Worm (Caenorhabditis elegans) whole organism, dauer: Measurements from ENCODE around the gene sri-37.
"Not testable (repeated sequence)": the region's sequence is repeated elsewhere in the genome, so short reads cannot be mapped to it uniquely, and the experiment has no call there.

Experiments
- unc-62 ChIP-seq: sonication (generic microtip); optimal IDR thresholded peaks from 2 replicates; lab custom pipeline; 2017; ENCODE audit warnings: missing biosample characterization, missing genetic modification reagents, missing genetic modification characterization

Gene sri-37

DNA sequence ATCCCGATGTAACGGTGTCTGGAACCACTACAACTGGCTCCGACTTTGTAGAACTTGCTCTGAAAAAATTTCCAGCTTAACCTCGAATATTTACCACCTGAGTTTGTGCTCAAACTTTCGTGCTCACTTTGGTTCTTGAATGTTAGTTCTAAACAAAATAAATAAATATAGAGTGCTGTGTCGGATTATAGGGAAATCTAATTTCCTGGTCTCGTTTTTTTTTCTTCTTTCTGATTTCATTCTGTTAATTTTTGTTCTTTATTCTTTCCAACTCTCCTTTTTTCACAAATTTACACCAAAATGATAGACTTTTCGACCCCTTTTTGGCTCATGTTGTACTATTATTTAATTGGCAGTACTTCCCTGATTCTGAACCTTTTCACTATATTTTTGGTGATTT lies at the start of gene sri-37:
Gene sri-37 (plus strand): TSS at position 301 of the 400 bp plus-strand sequence.
- no peak for TF ChIP-seq unc-62 (GFP tag; lab: Kevin White, UChicago)

DNA sequence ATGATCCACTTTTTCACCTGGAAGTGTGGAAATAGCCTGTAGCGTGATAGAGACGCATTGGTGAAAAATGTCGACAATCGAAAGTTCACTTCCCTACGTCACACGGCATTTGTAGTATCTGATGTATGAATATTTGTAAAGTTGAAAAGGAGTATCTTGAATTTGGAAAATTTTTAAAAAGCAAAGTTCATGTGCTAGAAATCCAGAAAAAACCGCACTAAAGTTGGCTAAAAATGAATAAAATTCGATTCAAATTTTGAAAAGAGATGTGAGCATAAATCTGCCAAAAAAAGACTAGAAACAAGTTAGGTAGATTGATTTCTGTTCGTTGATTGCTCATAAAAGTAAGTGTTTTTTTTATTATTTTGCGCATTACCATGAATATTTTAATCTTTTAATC lies 46.3 kb upstream of the sri-37 start, which contains the start of gene sri-74:
Gene sri-74 (minus strand): TSS at position 101 of the 400 bp plus-strand sequence.
- no peak for TF ChIP-seq unc-62 (GFP tag; lab: Kevin White, UChicago)

DNA sequence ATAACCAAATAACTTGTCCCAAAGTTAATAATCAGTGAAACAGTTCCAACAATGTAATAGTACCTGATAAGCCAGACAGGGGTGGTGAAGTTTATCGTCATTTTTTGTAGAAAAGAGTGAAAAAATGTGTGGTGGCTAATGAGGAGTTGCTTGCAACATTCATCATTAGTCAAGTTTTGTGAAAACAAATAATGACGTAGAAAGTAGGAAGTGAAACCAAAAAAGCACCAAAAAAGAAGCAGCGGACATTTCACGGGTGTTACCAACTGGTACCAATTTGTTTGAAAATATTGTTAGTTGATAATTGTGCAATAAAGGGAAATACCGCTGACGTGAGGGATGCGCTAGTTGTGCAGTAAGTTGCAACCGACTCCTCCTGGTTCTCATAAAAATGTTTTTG lies 43.9 kb upstream of the sri-37 start, which contains the start of gene sri-36:
Gene sri-36 (minus strand): TSS at position 101 of the 400 bp plus-strand sequence.
- TF ChIP-seq unc-62 (GFP tag; lab: Kevin White, UChicago): no peak

DNA sequence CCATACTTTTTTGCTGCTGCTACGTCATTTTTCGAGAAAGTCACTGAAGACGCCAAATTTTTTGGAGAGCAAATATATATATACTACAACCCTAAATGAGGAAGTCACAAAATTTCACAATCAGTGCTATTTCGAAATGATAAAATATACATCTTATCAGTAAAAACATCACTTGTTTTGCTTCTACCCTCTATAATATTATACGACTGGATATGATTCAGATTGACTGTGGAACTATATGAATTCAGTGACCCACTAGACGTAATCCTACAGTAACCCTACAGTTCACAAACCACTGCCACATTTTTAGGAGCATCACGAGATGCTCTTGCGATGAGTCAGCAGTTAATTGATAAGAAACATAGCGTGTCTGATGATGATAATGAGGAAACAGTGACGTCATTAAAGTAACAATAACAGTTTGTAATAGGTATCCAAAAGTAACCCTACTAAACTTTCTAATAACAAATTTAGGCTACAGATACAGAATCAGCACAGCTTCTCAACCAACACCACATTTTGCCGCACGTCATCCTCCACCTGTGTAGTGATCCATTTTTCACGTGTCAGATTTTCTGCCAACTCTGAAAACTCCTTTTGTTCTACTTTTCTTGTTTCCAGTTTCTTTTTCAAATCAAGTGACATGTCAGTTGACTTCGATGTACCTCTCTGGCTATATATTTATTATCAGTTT lies 42.4 kb upstream of the sri-37 start, which contains the start of the genes F33H12.7 and sri-39:
Gene F33H12.7 (minus strand): TSS at position 51 of the 694 bp plus-strand sequence.
Gene sri-39 (plus strand): TSS at position 644 of the 694 bp plus-strand sequence.
- no peak for TF ChIP-seq unc-62 (GFP tag; lab: Kevin White, UChicago)

DNA sequence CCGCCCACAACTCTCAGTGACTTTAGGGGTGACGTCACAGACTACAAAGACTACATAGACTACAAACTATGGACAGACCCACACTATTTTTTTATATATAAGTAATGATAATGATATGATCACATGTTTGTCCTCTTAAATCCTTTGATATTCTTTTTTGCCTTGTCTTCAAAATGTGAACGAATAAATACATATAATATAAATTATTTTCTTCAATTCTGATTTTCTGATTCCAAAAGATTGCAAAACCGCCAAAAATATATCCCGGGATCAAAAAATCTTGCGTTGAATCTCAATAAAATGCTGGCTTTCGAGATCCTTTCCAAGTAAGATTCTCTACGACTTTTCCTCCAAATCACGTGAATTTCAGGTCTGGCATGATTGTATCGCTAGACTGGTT lies 29.2 kb upstream of the sri-37 start, which contains the start of gene F33H12.1:
Gene F33H12.1 (plus strand): TSS at position 301 of the 400 bp plus-strand sequence.
- TF ChIP-seq unc-62 (GFP tag; lab: Kevin White, UChicago): not testable (repeated sequence)

DNA sequence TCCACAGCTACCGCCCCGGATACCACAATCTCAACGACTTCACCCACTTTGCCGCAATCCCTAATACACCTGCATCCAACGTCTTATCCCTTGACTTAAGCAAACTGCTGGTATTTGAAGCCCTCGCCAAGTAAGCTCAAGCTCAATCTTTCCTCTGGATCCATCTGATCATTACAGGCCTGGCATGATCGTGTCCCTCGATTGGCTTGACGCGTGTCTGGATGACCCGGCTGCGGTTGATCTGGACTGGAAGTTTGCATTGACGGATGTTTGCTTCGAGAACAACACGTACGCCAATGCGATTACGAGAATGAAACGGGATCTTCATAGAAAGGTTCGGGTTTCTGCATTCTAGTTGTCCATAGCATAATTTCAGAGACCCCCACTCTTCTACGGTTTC lies 28.4 kb upstream of the sri-37 start:
- TF ChIP-seq unc-62 (GFP tag; lab: Kevin White, UChicago): no peak

DNA sequence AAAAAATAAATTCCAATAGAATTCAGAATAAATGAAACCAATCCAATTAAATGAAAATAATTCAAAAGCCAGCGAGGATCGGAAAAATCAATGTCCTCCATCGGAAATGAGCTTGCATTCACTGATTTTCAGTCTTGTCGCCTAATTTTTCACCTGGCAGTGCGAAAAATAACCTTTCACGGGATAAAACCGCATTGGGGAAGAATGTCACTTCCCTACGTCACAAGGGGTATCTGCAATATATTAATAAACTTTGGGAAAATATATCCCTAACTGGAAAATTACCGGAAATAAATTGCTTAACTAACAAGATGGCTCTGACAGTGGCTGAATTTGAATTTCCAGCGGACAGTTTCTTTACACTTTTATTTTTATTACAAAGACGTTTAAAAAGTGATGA lies 24.1 kb upstream of the sri-37 start, which contains the start of gene sri-77:
Gene sri-77 (minus strand): TSS at position 101 of the 400 bp plus-strand sequence.
- TF ChIP-seq unc-62 (GFP tag; lab: Kevin White, UChicago): no peak

DNA sequence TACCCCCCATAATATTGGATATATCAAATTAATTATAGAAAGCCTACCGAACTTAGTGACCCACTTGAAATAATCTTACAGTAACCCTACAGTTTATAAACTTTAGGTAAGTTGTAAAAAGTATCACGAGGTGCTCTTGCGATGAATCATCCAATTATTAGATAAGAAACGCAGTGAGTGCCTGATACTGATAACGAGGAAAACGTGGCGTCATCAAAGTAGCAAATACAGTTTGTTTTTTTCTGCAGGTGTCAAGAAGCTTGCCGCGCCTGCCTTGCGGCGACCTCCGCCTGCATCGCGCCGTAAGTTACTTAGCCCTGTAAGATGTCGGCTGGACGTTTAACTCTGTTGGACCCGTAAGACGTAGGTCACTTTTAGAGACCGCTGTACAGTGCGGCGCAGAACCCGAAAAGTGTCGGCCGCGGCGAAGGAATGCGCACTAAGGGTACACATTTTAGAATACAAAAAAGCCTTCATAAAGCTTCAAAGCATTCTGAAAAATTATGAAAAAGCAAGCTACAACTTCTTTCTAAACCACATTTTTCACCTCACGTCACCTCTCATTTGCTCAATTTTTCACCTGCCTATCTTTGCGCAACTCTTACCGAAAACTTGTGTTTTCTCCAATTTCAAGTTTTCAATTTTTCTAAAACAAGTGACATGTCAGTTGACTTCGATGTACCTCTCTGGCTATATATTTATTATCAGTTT lies 19.0 kb upstream of the sri-37 start, which contains the start of gene sri-38:
Gene sri-38 (plus strand): TSS at position 661 of the 711 bp plus-strand sequence.
- TF ChIP-seq unc-62 (GFP tag; lab: Kevin White, UChicago): no peak

DNA sequence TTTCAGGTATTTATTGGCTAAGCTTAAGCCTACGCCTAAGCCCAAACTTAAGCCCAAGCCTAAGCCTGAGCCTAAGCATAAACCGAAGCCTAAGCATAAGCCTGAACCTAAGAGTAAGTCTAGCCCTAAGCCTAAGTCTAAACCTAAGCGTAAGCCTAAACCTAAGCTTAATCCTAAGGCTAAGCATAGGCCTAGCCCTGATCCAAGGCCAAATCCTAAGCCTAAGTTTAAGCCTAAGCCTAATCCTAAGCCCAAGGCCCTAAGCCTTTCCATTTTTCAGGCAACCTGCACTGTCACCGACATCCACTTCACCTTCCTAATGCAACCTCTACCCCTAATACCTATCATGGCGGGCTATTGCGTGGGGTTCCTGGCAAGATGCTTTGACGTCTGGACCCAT lies 18.4 kb upstream of the sri-37 start:
- no peak for TF ChIP-seq unc-62 (GFP tag; lab: Kevin White, UChicago)

DNA sequence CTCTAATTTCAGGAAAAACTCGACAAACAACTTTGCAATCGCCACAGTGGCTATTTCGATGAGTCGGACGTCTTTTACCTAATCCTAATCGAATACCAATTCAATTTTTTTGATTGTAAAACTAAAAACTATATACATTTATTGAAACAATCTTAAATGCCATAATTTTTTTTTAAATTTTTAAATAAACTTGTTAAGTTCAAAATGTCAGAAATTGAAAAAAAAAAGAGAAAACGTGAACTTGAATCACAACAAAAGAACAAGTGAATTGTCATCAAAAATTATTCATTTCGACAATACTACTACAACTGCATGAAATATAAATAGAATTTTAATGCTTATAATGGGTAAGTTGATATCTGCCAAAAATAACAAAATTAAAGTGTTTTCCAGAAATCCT lies 17.1 kb upstream of the sri-37 start, which contains the start of gene D2062.13:
Gene D2062.13 (plus strand): TSS at position 301 of the 400 bp plus-strand sequence.
- TF ChIP-seq unc-62 (GFP tag; lab: Kevin White, UChicago): not testable (repeated sequence)

DNA sequence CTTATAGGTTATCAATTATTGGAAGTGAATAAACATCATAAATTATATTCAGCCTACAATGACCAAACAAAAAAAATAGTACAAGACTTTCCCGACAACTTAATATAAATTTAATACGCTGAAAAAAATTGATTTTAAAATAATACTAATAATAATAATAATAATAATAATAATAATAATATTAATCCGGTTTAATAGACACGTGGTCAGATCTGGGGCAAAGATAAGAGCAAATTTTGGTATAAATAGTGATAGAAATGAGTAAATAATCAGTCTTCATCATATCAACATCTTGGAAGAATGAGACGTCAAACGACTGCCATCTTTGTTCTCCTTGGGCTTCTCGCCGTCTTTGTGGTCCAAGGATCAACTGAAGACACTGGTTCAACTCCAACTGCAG lies 12.7 kb upstream of the sri-37 start, which contains the start of gene msrp-5:
Gene msrp-5 (plus strand): TSS at position 301 of the 400 bp plus-strand sequence.
- TF ChIP-seq unc-62 (GFP tag; lab: Kevin White, UChicago): not testable (repeated sequence)

DNA sequence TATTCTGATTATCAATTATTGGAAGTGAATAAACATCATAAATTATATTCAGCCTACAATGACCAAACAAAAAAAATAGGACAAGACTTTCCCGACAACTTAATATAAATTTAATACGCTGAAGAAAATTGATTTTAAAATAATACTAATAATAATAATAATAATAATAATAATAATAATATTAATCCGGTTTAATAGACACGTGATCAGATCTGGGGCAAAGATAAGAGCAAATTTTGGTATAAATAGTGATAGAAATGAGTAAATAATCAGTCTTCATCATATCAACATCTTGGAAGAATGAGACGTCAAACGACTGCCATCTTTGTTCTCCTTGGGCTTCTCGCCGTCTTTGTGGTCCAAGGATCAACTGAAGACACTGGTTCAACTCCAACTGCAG lies 10.2 kb upstream of the sri-37 start, which contains the start of gene msrp-6:
Gene msrp-6 (plus strand): TSS at position 301 of the 400 bp plus-strand sequence.
- TF ChIP-seq unc-62 (GFP tag; lab: Kevin White, UChicago): not testable (repeated sequence)

DNA sequence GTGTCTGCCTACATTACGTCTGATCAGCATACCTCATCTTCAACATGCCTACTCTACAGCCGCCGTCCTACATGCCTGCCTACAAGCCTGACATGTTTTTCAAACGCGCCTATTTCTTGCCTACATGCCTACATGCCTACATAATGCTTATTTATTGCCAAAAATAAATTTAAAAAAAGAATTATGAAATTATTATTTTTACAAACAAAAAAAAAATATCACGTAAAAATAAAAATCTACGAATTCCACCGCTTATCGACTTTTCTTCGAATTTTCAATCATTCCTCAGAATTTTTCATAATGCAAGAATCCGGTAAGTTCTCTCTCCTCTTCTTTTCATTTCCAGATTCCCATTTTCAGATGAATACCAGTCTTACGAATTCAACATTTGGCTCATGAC lies 6.9 kb upstream of the sri-37 start, which contains the start of gene D2062.5:
Gene D2062.5 (plus strand): TSS at position 301 of the 400 bp plus-strand sequence.
- TF ChIP-seq unc-62 (GFP tag; lab: Kevin White, UChicago): no peak

DNA sequence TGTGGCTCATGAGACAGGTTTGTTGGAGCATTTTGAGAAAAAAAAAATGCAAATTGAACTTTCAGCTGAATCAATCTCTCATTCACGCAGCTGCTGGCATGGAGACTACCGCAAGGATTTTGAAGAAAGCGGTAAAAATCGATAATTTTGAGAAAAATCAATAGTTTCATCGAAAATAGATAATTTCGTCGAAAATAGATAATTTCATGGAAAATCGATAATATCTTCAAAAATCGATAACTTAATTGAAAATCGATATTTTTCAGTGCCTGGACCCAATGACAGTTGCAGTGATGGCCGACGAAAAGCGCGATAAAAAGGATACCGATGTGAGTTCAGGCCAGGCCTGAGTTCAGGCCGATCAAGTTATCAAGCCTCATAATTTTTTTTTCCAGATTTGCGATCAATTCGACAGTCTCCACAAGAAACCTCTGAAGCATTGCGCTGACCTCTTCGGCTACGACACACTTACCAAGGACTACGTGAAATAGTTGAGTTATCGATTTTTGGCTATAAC lies 6.4 kb upstream of the sri-37 start, which contains the start of gene D2062.4:
Gene D2062.4 (plus strand): TSS at position 467 of the 517 bp plus-strand sequence.
- TF ChIP-seq unc-62 (GFP tag; lab: Kevin White, UChicago): not testable (repeated sequence)

DNA sequence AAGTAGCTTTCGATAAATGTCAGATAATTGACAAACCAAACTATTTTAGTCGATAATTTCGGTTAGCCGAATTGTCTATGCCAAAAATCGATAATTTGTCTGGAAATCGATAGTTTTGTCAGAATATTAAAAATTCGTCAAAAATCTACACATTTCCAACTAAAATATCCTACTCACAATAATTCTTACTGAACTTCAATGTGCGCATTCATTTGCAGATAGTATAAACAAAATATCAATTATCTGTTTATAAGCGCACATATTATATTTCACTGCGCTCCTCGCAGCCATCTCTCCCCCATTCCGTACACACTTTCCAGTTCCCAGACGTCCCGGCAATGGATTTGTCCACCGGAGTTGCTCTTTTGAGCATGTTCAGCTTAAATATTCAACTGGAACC lies 4.6 kb upstream of the sri-37 start, which contains the start of gene lgc-28:
Gene lgc-28 (plus strand): TSS at position 301 of the 400 bp plus-strand sequence.
- TF ChIP-seq unc-62 (GFP tag; lab: Kevin White, UChicago): no peak
